Worm (Caenorhabditis elegans) whole organism, late embryonic: Measurements from ENCODE around the gene ZK105.5.

ENCODE experiments used
- F13H6.1 ChIP-seq: sonication (generic microtip); optimal IDR thresholded peaks from 2 replicates; lab custom pipeline; 2016; ENCODE audit warnings: missing genetic modification characterization, missing compliant biosample characterization
- dve-1 ChIP-seq: sonication (generic microtip); optimal IDR thresholded peaks from 2 replicates; lab custom pipeline; 2017; ENCODE audit warnings: antibody characterized with exemption, mild to moderate bottlenecking, missing genetic modification characterization, missing compliant biosample characterization
- nhr-232 ChIP-seq: sonication (generic microtip); optimal IDR thresholded peaks from 2 replicates; lab custom pipeline; 2016; ENCODE audit warnings: missing genetic modification characterization, missing compliant biosample characterization
- odd-2 ChIP-seq: sonication (generic microtip); optimal IDR thresholded peaks from 2 replicates; lab custom pipeline; 2017; ENCODE audit warnings: antibody characterized with exemption, mild to moderate bottlenecking, missing genetic modification characterization, missing compliant biosample characterization
- pha-2 ChIP-seq: sonication (generic microtip); optimal IDR thresholded peaks from 2 replicates; lab custom pipeline; 2017; ENCODE audit warnings: mild to moderate bottlenecking, missing genetic modification characterization, missing compliant biosample characterization
- pha-4 ChIP-seq: fragments of 150-350 bp; optimal IDR thresholded peaks from 2 replicates; lab custom pipeline; 2018; ENCODE audit warnings: missing biosample characterization, missing genetic modification reagents, missing genetic modification characterization
- rnt-1 ChIP-seq: sonication (generic microtip); optimal IDR thresholded peaks from 2 replicates; lab custom pipeline; 2016; ENCODE audit warnings: missing genetic modification characterization, missing compliant biosample characterization
- unc-3 ChIP-seq, 2 experiments: fragments of 200-800 bp in 1 of 2; sonication (Bioruptor generic) in 1 of 2; sonication (generic microtip) in 1 of 2; conservative IDR thresholded peaks in 1 of 2; optimal IDR thresholded peaks in 1 of 2; 2 replicates each; pipeline versions ENCODE4 v1.3.6 to Lab custom; 2016 to 2022; ENCODE audit warnings: missing compliant biosample characterization in 2 of 2, missing genetic modification characterization in 2 of 2, missing genetic modification reagents in 1 of 2
- zip-5 ChIP-seq: sonication (generic microtip); optimal IDR thresholded peaks from 2 replicates; lab custom pipeline; 2016; ENCODE audit warnings: missing genetic modification characterization, missing compliant biosample characterization
- ztf-16 ChIP-seq: sonication (generic microtip); optimal IDR thresholded peaks from 2 replicates; lab custom pipeline; 2017; ENCODE audit warnings: missing genetic modification characterization, missing compliant biosample characterization

DNA sequence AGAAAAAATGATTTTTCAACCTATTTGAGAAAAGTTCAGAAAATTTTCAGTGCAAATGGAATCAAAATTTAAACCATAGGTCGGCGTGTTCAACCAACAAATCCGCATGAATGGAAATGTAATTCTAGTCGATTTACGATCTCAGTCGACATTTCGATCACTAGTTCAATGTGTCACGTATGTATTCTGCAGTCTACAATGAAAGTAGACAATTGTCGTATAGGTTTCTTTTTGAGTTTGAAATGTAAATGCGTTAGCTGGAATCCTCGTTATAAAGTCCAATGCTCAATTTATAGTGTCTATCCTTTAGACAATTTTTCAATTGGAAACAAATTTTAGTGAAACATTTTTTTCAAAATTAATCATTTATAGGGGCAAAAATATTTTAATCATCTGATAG lies 1.5 kb downstream of the ZK105.5 start, which contains the start of gene ZK105.12:
- TF ChIP-seq zip-5 (tag; lab: Kevin White, UChicago), result no peak
- TF ChIP-seq nhr-232, result no peak
- TF ChIP-seq dve-1, result no peak
- no peak for TF ChIP-seq unc-3 (GFP tag; conservative IDR thresholded peaks at IDR 0.05; lab: Robert Waterston, UW)
- no peak for TF ChIP-seq unc-3 (tag; optimal IDR thresholded peaks at IDR 0.05; lab: Kevin White, UChicago)
- TF ChIP-seq pha-2 (tag; lab: Kevin White, UChicago), result no peak
- no peak for TF ChIP-seq pha-4 (tag; lab: Kevin White, UChicago)
- no peak for TF ChIP-seq rnt-1 (tag; lab: Kevin White, UChicago)
- TF ChIP-seq F13H6.1 (tag; lab: Kevin White, UChicago), result no peak
- no peak for TF ChIP-seq ztf-16
- TF ChIP-seq odd-2 (tag; lab: Kevin White, UChicago), result no peak
